Fruit fly (Drosophila melanogaster): ENCODE data around the gene Iris.

DNA sequence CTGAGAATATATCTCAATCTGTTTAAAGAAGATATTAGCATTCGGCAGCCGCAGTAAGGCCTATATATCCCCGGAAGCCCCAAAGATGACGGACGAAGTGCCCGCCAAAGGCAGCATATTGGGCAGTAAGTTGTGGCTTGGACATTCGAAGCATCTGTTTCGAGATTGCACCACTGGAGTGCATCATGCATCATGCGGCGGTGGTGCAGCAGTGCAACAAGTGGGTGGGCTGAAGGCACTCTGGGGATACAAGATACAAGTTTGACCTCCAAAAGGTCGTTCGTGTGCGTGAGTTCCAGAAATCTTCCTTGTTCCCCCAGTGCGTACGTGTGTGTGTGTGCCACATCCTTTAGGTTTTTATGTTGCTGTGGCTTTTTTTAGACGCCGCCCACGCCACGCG, 9.4 kb upstream of the Iris start:
- no peak for TF ChIP-seq CG12768 (GFP tag; optimal IDR thresholded peaks at IDR 0.05)
- TF ChIP-seq CG1620 (GFP tag; optimal IDR thresholded peaks at IDR 0.05) = no peak

All from whole organism, adult.